ENCODE assay signal across 5 fruit fly cellular contexts in the genomic region with DNA sequence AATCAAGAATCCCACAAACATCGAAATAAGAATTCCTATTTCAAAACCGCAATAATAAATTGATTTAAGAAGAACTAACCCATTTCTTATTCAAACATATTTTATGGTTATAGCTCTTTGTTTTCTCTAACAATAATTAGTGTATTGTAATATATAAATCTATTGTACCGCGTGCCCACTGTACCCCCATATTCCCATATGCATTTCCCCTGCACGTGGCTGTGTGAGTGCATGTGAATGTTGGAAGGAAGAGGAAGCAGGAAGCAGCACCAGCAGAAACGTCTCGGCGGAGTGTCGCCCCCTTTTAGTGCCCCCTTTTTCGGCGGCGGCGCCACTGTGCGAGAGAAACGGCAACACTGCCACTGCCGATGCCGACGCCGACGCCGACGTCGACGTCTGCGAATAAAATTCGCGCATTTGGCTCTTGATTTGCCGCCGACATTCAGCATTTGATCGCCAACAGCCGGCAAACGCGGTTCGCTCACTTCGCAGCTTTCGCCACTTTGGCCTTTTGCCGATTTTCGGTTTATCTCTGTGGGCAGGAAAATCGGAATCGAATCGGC.
A peak's percentile ranks its signal among the peaks of the same experiment; 100 is the strongest.
TF ChIP-seq lines count a peak whose summit lies in the region.

No protein-coding gene starts in this region.

TF ChIP-seq in whole organism, adult, 20 proteins besides CTCF, POLR2A, EP300 and RAD21 (continued from another document):
- TF ChIP-seq toe (GFP tag; optimal IDR thresholded peaks at IDR 0.05; lab: Kevin White, UChicago) (peak; percentile 61), tj (GFP tag; optimal IDR thresholded peaks at IDR 0.05; lab: Kevin White, UChicago) (peak; percentile 65), CG33017 (tag; optimal IDR thresholded peaks at IDR 0.05; lab: Kevin White, UChicago) (peak; percentile 23), kay (GFP tag; lab: Kevin White, UChicago; ENCODE audit: borderline replicate concordance) (no peak)

TF ChIP-seq in whole organism, embryonic, 481 proteins besides CTCF, POLR2A, EP300 and RAD21 (continued from another document and continues in another):
- TF ChIP-seq grau (tag; optimal IDR thresholded peaks at IDR 0.05; lab: Kevin White, UChicago) (peak; percentile 89), CG42726 (GFP tag; IDR thresholded peaks at IDR 0.05; lab: Robert Waterston, UW; ENCODE audit: partially characterized antibody) (0 out of 2 replicates have a peak, but pooled peaks have one; percentile 28), MESR4 (GFP tag; optimal IDR thresholded peaks at IDR 0.05; lab: Kevin White, UChicago) (no peak), CG13424 (tag; optimal IDR thresholded peaks at IDR 0.05; lab: Kevin White, UChicago) (peak; percentile 36), Antp (GFP tag; optimal IDR thresholded peaks at IDR 0.05; lab: Kevin White, UChicago) (peak; percentile 57), CG1024 (GFP tag; IDR thresholded peaks at IDR 0.05; lab: Robert Waterston, UW) (0 out of 2 replicates have a peak, but pooled peaks have one; percentile 30), Hand (GFP tag; optimal IDR thresholded peaks at IDR 0.05; lab: Kevin White, UChicago) (peak; percentile 11), CG2889 (GFP tag; IDR thresholded peaks at IDR 0.05; lab: Robert Waterston, UW) (peak; percentile 31; the same call in 1 of the 3 replicates), slou (GFP tag; optimal IDR thresholded peaks at IDR 0.05; lab: Kevin White, UChicago) (no peak), Kr (GFP tag; optimal IDR thresholded peaks at IDR 0.05; lab: Kevin White, UChicago) (no peak), br (optimal IDR thresholded peaks at IDR 0.05; lab: Kevin White, UChicago) (no peak), Rfx (GFP tag; IDR thresholded peaks at IDR 0.05; lab: Robert Waterston, UW) (peak; percentile 65), CG12659 (GFP tag; optimal IDR thresholded peaks at IDR 0.05; lab: Kevin White, UChicago) (no peak), CG11504 (tag; optimal IDR thresholded peaks at IDR 0.05; lab: Kevin White, UChicago) (peak; percentile 3), cwo (GFP tag; optimal IDR thresholded peaks at IDR 0.05; lab: Kevin White, UChicago) (peak; percentile 60), ATbp (GFP tag; optimal IDR thresholded peaks at IDR 0.05; lab: Kevin White, UChicago) (peak; percentile 26), CG34224 (GFP tag; IDR thresholded peaks at IDR 0.05; lab: Robert Waterston, UW; ENCODE audit: partially characterized antibody) (peak; percentile 22; the same call in 1 of the 3 replicates), aop (GFP tag; IDR thresholded peaks at IDR 0.05; lab: Robert Waterston, UW) (peak; percentile 35; the same call in 1 of the 2 replicates), Xrp1 (GFP tag; IDR thresholded peaks at IDR 0.05; lab: Robert Waterston, UW) (peak; percentile 33; the same call in 1 of the 2 replicates), CG30403 (GFP tag; optimal IDR thresholded peaks at IDR 0.05; lab: Kevin White, UChicago) (peak; percentile 57), CG15514 (GFP tag; optimal IDR thresholded peaks at IDR 0.05; lab: Kevin White, UChicago) (peak; percentile 8), fu2 (GFP tag; optimal IDR thresholded peaks at IDR 0.05; lab: Kevin White, UChicago) (peak; percentile 23), so (GFP tag; IDR thresholded peaks at IDR 0.05; lab: Robert Waterston, UW) (0 out of 3 replicates have a peak, but pooled peaks have one; percentile 14), h (optimal IDR thresholded peaks at IDR 0.05; lab: Kevin White, UChicago) (no peak), CG11456 (GFP tag; IDR thresholded peaks at IDR 0.05; lab: Robert Waterston, UW) (peak; percentile 77; the same call in 2 of the 3 replicates), CG34376 (GFP tag; optimal IDR thresholded peaks at IDR 0.05; lab: Kevin White, UChicago) (peak; percentile 13), CG32767 (GFP tag; IDR thresholded peaks at IDR 0.05; lab: Robert Waterston, UW) (peak; percentile 45; the same call in 1 of the 2 replicates)

TF ChIP-seq in whole organism, prepupa, 60 proteins besides CTCF, POLR2A, EP300 and RAD21 (continued from another document and continues in another):
- TF ChIP-seq vri (GFP tag; optimal IDR thresholded peaks at IDR 0.05; lab: Kevin White, UChicago) (peak; percentile 66), Sox14 (GFP tag; optimal IDR thresholded peaks at IDR 0.05; lab: Kevin White, UChicago) (peak; percentile 68), CG11902 (GFP tag; optimal IDR thresholded peaks at IDR 0.05; lab: Kevin White, UChicago) (peak; percentile 22), CG32006 (GFP tag; optimal IDR thresholded peaks at IDR 0.05; lab: Kevin White, UChicago) (peak; percentile 29), CG6276 (GFP tag; optimal IDR thresholded peaks at IDR 0.05; lab: Kevin White, UChicago) (peak; percentile 59), dac (GFP tag; optimal IDR thresholded peaks at IDR 0.05; lab: Kevin White, UChicago) (peak; percentile 41), CG8632 (GFP tag; optimal IDR thresholded peaks at IDR 0.05; lab: Kevin White, UChicago) (peak; percentile 63), eg (GFP tag; IDR thresholded peaks at IDR 0.05; lab: Robert Waterston, UW) (peak; percentile 85), OdsH (GFP tag; optimal IDR thresholded peaks at IDR 0.05; lab: Kevin White, UChicago) (peak; percentile 71), Lpt (GFP tag; optimal IDR thresholded peaks at IDR 0.05; lab: Kevin White, UChicago) (peak; percentile 73), fd85E (GFP tag; optimal IDR thresholded peaks at IDR 0.05; lab: Kevin White, UChicago) (no peak), dsx (GFP tag; optimal IDR thresholded peaks at IDR 0.05; lab: Kevin White, UChicago; ENCODE audit: poor library complexity, severe bottlenecking) (peak; percentile 79), Ets21C (GFP tag; optimal IDR thresholded peaks at IDR 0.05; lab: Kevin White, UChicago) (peak; percentile 37), Gug (GFP tag; IDR thresholded peaks at IDR 0.05; lab: Robert Waterston, UW) (peak; percentile 37), CG3032 (tag; optimal IDR thresholded peaks at IDR 0.05; lab: Kevin White, UChicago) (peak; percentile 76), CG15336 (GFP tag; IDR thresholded peaks at IDR 0.05; lab: Robert Waterston, UW) (peak; percentile 84), Ets96B (tag; optimal IDR thresholded peaks at IDR 0.05; lab: Kevin White, UChicago) (peak; percentile 82), Eip93F (GFP tag; optimal IDR thresholded peaks at IDR 0.05; lab: Kevin White, UChicago) (peak; percentile 79), CG6792 (GFP tag; optimal IDR thresholded peaks at IDR 0.05; lab: Kevin White, UChicago) (peak; percentile 64), Eip78C (GFP tag; lab: Kevin White, UChicago) (peak; percentile 95), CG16779 (tag; optimal IDR thresholded peaks at IDR 0.05; lab: Kevin White, UChicago) (peak; percentile 59), CG1621 (tag; optimal IDR thresholded peaks at IDR 0.05; lab: Kevin White, UChicago) (peak; percentile 56), topi (GFP tag; optimal IDR thresholded peaks at IDR 0.05; lab: Kevin White, UChicago) (peak; percentile 56), acj6 (GFP tag; optimal IDR thresholded peaks at IDR 0.05; lab: Kevin White, UChicago) (peak; percentile 78), lz (GFP tag; optimal IDR thresholded peaks at IDR 0.05; lab: Kevin White, UChicago) (peak; percentile 64), CG8119 (GFP tag; IDR thresholded peaks at IDR 0.05; lab: Robert Waterston, UW) (peak; percentile 83), Eip75B (GFP tag; optimal IDR thresholded peaks at IDR 0.05; lab: Kevin White, UChicago) (peak; percentile 64), Hr39 (GFP tag; optimal IDR thresholded peaks at IDR 0.05; lab: Kevin White, UChicago) (peak; percentile 38), fkh (GFP tag; optimal IDR thresholded peaks at IDR 0.05; lab: Kevin White, UChicago) (no peak), net (GFP tag; optimal IDR thresholded peaks at IDR 0.05; lab: Kevin White, UChicago) (peak; percentile 62), CG31627 (GFP tag; optimal IDR thresholded peaks at IDR 0.05; lab: Kevin White, UChicago) (peak; percentile 53)

TF ChIP-seq in whole organism, pupa, 21 proteins besides CTCF, POLR2A, EP300 and RAD21 (continued from another document):
- TF ChIP-seq CG12605 (GFP tag; IDR thresholded peaks at IDR 0.05; lab: Robert Waterston, UW) (peak; percentile 75), Ets98B (GFP tag; IDR thresholded peaks at IDR 0.05; lab: Robert Waterston, UW) (peak; percentile 92)

TF ChIP-seq in whole organism, wandering third instar larva, 38 proteins besides CTCF, POLR2A, EP300 and RAD21 (continued from another document):
- TF ChIP-seq foxo (GFP tag; optimal IDR thresholded peaks at IDR 0.05; lab: Kevin White, UChicago) (peak in 1 of 2 experiments; percentile 88), fru (GFP tag; optimal IDR thresholded peaks at IDR 0.05; lab: Kevin White, UChicago) (peak; percentile 77), Hr83 (GFP tag; optimal IDR thresholded peaks at IDR 0.05; lab: Kevin White, UChicago; ENCODE audit: poor library complexity, severe bottlenecking) (peak; percentile 85), Sp1 (GFP tag; optimal IDR thresholded peaks at IDR 0.05; lab: Kevin White, UChicago) (peak; percentile 81), usp (GFP tag; optimal IDR thresholded peaks at IDR 0.05; lab: Kevin White, UChicago) (no peak), OdsH (GFP tag; optimal IDR thresholded peaks at IDR 0.05; lab: Kevin White, UChicago) (peak; percentile 83), Vsx2 (GFP tag; optimal IDR thresholded peaks at IDR 0.05; lab: Kevin White, UChicago; ENCODE audit: partially characterized antibody) (no peak), dmrt93B (GFP tag; optimal IDR thresholded peaks at IDR 0.05; lab: Kevin White, UChicago) (peak; percentile 42), Hnf4 (GFP tag; optimal IDR thresholded peaks at IDR 0.05; lab: Kevin White, UChicago) (peak; percentile 79), psq (GFP tag; optimal IDR thresholded peaks at IDR 0.05; lab: Kevin White, UChicago) (peak; percentile 65), Rel (GFP tag; optimal IDR thresholded peaks at IDR 0.05; lab: Kevin White, UChicago) (no peak), Rel (tag; optimal IDR thresholded peaks at IDR 0.05; lab: Kevin White, UChicago) (peak; percentile 77), Myc (optimal IDR thresholded peaks at IDR 0.05; lab: Kevin White, UChicago) (peak; percentile 33), lola (GFP tag; optimal IDR thresholded peaks at IDR 0.05; lab: Kevin White, UChicago) (no peak), woc (GFP tag; optimal IDR thresholded peaks at IDR 0.05; lab: Kevin White, UChicago) (peak; percentile 93), br (GFP tag; optimal IDR thresholded peaks at IDR 0.05; lab: Kevin White, UChicago) (peak; percentile 86), jim (GFP tag; optimal IDR thresholded peaks at IDR 0.05; lab: Kevin White, UChicago) (peak; percentile 92), rgr (GFP tag; optimal IDR thresholded peaks at IDR 0.05; lab: Kevin White, UChicago) (peak; percentile 77), pan (optimal IDR thresholded peaks at IDR 0.05; lab: Kevin White, UChicago) (no peak)
